Worm (Caenorhabditis elegans): ENCODE results near the gene Y43F8C.3.

ce11 chrV:19611675-19612345 is 10.6 kb downstream of the Y43F8C.3 start:
- no peak for TF ChIP-seq ceh-34 (tag; optimal IDR thresholded peaks at IDR 0.05)
- no peak for TF ChIP-seq lin-11 (tag; optimal IDR thresholded peaks at IDR 0.05)
- TF ChIP-seq pha-4 (tag; optimal IDR thresholded peaks at IDR 0.05) = no peak
- TF ChIP-seq unc-86 (tag; optimal IDR thresholded peaks at IDR 0.05) = no peak
- TF ChIP-seq nhr-11 (tag; optimal IDR thresholded peaks at IDR 0.05) = no peak
- TF ChIP-seq hlh-13 (GFP tag; optimal IDR thresholded peaks at IDR 0.05) = no peak
- TF ChIP-seq unc-42 (tag; optimal IDR thresholded peaks at IDR 0.05) = no peak
- no peak for TF ChIP-seq fkh-10 (GFP tag; optimal IDR thresholded peaks at IDR 0.05)
- TF ChIP-seq tbx-2 (tag; optimal IDR thresholded peaks at IDR 0.05) = no peak
- no peak for TF ChIP-seq mec-3 (tag; optimal IDR thresholded peaks at IDR 0.05; ENCODE audit: borderline replicate concordance)
- TF ChIP-seq pqm-1 (tag; optimal IDR thresholded peaks at IDR 0.05) = no peak
- TF ChIP-seq rnt-1 (tag; optimal IDR thresholded peaks at IDR 0.05) = no peak
- TF ChIP-seq ama-1 (optimal IDR thresholded peaks at IDR 0.05) = no peak
